Worm (Caenorhabditis elegans) whole organism, early embryonic: ENCODE measurements around the gene jmjd-5.

Source experiments
- B0310.2 ChIP-seq: sonication (generic microtip); optimal IDR thresholded peaks from 2 replicates; lab custom pipeline; 2016; ENCODE audit warnings: mild to moderate bottlenecking, missing genetic modification characterization, missing compliant biosample characterization
- F13C5.2 ChIP-seq: sonication (generic microtip); optimal IDR thresholded peaks from 2 replicates; lab custom pipeline; 2017; ENCODE audit warnings: mild to moderate bottlenecking, missing genetic modification characterization, inconsistent platforms, missing compliant biosample characterization
- aly-1 ChIP-seq: sonication (generic microtip); optimal IDR thresholded peaks from 2 replicates; lab custom pipeline; 2016; ENCODE audit warnings: missing genetic modification characterization, missing compliant biosample characterization
- ama-1 ChIP-seq: fragments of 150-350 bp; optimal IDR thresholded peaks from 2 replicates; lab custom pipeline; 2014
- ceh-13 ChIP-seq: fragments of 200-800 bp; sonication (Bioruptor generic); optimal IDR thresholded peaks from 2 replicates; lab custom pipeline; 2018; ENCODE audit warnings: mild to moderate bottlenecking, missing genetic modification characterization, missing compliant biosample characterization
- ceh-36 ChIP-seq: sonication (generic microtip); optimal IDR thresholded peaks from 2 replicates; lab custom pipeline; 2016; ENCODE audit warnings: missing genetic modification characterization, inconsistent platforms, missing compliant biosample characterization
- ets-7 ChIP-seq: sonication (generic microtip); optimal IDR thresholded peaks from 2 replicates; lab custom pipeline; 2016; ENCODE audit warnings: missing genotype, missing genetic modification characterization, missing compliant biosample characterization
- flt-1 ChIP-seq: fragments of 200-800 bp; sonication (Bioruptor generic); IDR thresholded peaks from 2 replicates; pipeline ENCODE4 v1.3.6; 2022; ENCODE audit warnings: missing genetic modification characterization, missing compliant biosample characterization
- hmbx-1 ChIP-seq: sonication (generic microtip); optimal IDR thresholded peaks from 2 replicates; lab custom pipeline; 2016; ENCODE audit warnings: mild to moderate bottlenecking, missing genetic modification characterization, missing compliant biosample characterization
- hmg-4 ChIP-seq: fragments of 200-800 bp; sonication (Bioruptor generic); optimal IDR thresholded peaks from 2 replicates; lab custom pipeline; 2018; ENCODE audit warnings: mild to moderate bottlenecking, missing genetic modification characterization, missing compliant biosample characterization
- hnd-1 ChIP-seq: sonication (generic microtip); optimal IDR thresholded peaks from 2 replicates; lab custom pipeline; 2016; ENCODE audit warnings: missing genetic modification characterization, missing compliant biosample characterization
- pes-1 ChIP-seq: fragments of 200-800 bp; sonication (Bioruptor generic); IDR thresholded peaks from 2 replicates; pipeline ENCODE4 v1.3.6; 2022; ENCODE audit warnings: missing genetic modification reagents, missing genetic modification characterization, missing compliant biosample characterization
- scrt-1 ChIP-seq: fragments of 200-800 bp; sonication (Bioruptor generic); IDR thresholded peaks from 2 replicates; pipeline ENCODE4 v1.3.6; 2022; ENCODE audit warnings: missing genetic modification characterization, missing compliant biosample characterization
- sea-1 ChIP-seq: fragments of 200-800 bp; sonication (Bioruptor generic); conservative IDR thresholded peaks from 2 replicates; pipeline ENCODE4 v1.3.6; 2022; ENCODE audit warnings: missing genetic modification characterization, missing compliant biosample characterization
- tbx-11 ChIP-seq: fragments of 200-800 bp; sonication (Bioruptor generic); IDR thresholded peaks from 2 replicates; pipeline ENCODE4 v1.3.6; 2022; ENCODE audit warnings: missing genetic modification characterization, missing compliant biosample characterization
- tbx-37 ChIP-seq: fragments of 200-800 bp; sonication (Bioruptor generic); conservative IDR thresholded peaks from 2 replicates; pipeline ENCODE4 v1.3.6; 2022; ENCODE audit warnings: missing genetic modification reagents, missing genetic modification characterization, missing compliant biosample characterization
- tra-4 ChIP-seq: sonication (generic microtip); optimal IDR thresholded peaks from 2 replicates; lab custom pipeline; 2017; ENCODE audit warnings: missing genetic modification characterization, missing compliant biosample characterization

Gene jmjd-5

ce11 chrV:11164475-11164874, 37.2 kb downstream of the jmjd-5 start, which contains the start of gene srg-40:
Gene srg-40 (minus strand): TSS chrV:11164575.
- TF ChIP-seq pes-1 (no peak), hnd-1 (no peak), aly-1 (tag; lab: Kevin White, UChicago) (no peak), tbx-37 (GFP tag; lab: Robert Waterston, UW) (no peak), tbx-11 (GFP tag; lab: Robert Waterston, UW) (no peak), ama-1 (lab: Kevin White, UChicago) (no peak), hmbx-1 (tag; lab: Kevin White, UChicago) (no peak), B0310.2 (no peak), tra-4 (tag; lab: Kevin White, UChicago) (no peak), F13C5.2 (tag; lab: Kevin White, UChicago) (no peak), ceh-36 (tag; lab: Kevin White, UChicago) (no peak), hmg-4 (GFP tag; lab: Kevin White, UChicago) (no peak), ceh-13 (GFP tag; lab: Kevin White, UChicago) (no peak), scrt-1 (GFP tag; lab: Robert Waterston, UW) (no peak)

- TF ChIP-seq B0310.2 (no peak), flt-1 (GFP tag; lab: Robert Waterston, UW) (no peak), hmg-4 (GFP tag; lab: Kevin White, UChicago) (no peak), tbx-37 (GFP tag; lab: Robert Waterston, UW) (no peak), ceh-13 (GFP tag; lab: Kevin White, UChicago) (no peak), hnd-1 (no peak), scrt-1 (GFP tag; lab: Robert Waterston, UW) (no peak), tbx-11 (GFP tag; lab: Robert Waterston, UW) (no peak), aly-1 (tag; lab: Kevin White, UChicago) (no peak), ets-7 (no peak), ama-1 (lab: Kevin White, UChicago) (no peak), pes-1 (no peak), sea-1 (GFP tag; lab: Robert Waterston, UW) (no peak), F13C5.2 (tag; lab: Kevin White, UChicago) (no peak), tra-4 (tag; lab: Kevin White, UChicago) (no peak), ceh-36 (tag; lab: Kevin White, UChicago) (no peak)
Measured at ce11 chrV:11167745-11168144, 40.4 kb downstream of the jmjd-5 start.

- no peak for TF ChIP-seq scrt-1 (GFP tag; lab: Robert Waterston, UW)
- no peak for TF ChIP-seq sea-1 (GFP tag; lab: Robert Waterston, UW)
- TF ChIP-seq hnd-1 = no peak
- TF ChIP-seq pes-1 = no peak
- no peak for TF ChIP-seq tbx-37 (GFP tag; lab: Robert Waterston, UW)
- TF ChIP-seq ceh-13 (GFP tag; lab: Kevin White, UChicago) = no peak
- TF ChIP-seq hmbx-1 (tag; lab: Kevin White, UChicago) = no peak
- no peak for TF ChIP-seq hmg-4 (GFP tag; lab: Kevin White, UChicago)
- TF ChIP-seq tbx-11 (GFP tag; lab: Robert Waterston, UW) = no peak
- TF ChIP-seq ceh-36 (tag; lab: Kevin White, UChicago) = no peak
- TF ChIP-seq B0310.2 = no peak
- TF ChIP-seq tra-4 (tag; lab: Kevin White, UChicago) = no peak
- no peak for TF ChIP-seq flt-1 (GFP tag; lab: Robert Waterston, UW)
- TF ChIP-seq aly-1 (tag; lab: Kevin White, UChicago) = no peak
- no peak for TF ChIP-seq F13C5.2 (tag; lab: Kevin White, UChicago)
- no peak for TF ChIP-seq ets-7
- no peak for TF ChIP-seq ama-1 (lab: Kevin White, UChicago)
Measured at ce11 chrV:11170564-11171329, 43.5 kb downstream of the jmjd-5 start.

DNA sequence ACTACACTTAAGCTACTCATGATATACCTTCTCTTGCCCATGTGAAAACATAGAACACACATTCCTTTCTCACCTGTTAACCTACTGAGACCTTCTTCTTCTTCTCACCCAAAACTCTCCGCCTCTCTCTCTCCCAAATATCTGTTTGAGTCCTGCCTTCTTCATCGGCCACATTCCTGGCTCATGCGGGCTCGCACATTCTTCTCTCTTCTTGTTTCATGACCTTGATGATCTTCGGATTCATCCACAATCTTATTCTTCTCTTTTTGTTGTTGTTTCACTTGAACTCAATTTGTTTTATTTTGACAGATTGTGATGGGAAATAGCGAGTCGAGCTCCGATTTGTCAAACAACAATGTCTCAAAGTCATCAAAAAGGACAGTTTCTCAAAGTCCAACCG, 44.6 kb downstream of the jmjd-5 start, which contains the start of gene T19C4.5:
Gene T19C4.5 (plus strand): TSS at position 308 of the 400 bp plus-strand sequence.
- no peak for TF ChIP-seq flt-1 (GFP tag; lab: Robert Waterston, UW)
- no peak for TF ChIP-seq ceh-36 (tag; lab: Kevin White, UChicago)

ce11 chrV:11172667-11173066, 45.4 kb downstream of the jmjd-5 start:
- no peak for TF ChIP-seq flt-1 (GFP tag; lab: Robert Waterston, UW)
- no peak for TF ChIP-seq hnd-1
- TF ChIP-seq sea-1 (GFP tag; lab: Robert Waterston, UW) = no peak
- TF ChIP-seq aly-1 (tag; lab: Kevin White, UChicago) = no peak
- TF ChIP-seq ama-1 (lab: Kevin White, UChicago) = no peak
- no peak for TF ChIP-seq tbx-11 (GFP tag; lab: Robert Waterston, UW)
- TF ChIP-seq B0310.2 = no peak
- no peak for TF ChIP-seq ets-7
- no peak for TF ChIP-seq ceh-36 (tag; lab: Kevin White, UChicago)

- TF ChIP-seq aly-1 (tag; lab: Kevin White, UChicago) (no peak), hmbx-1 (tag; lab: Kevin White, UChicago) (no peak), tra-4 (tag; lab: Kevin White, UChicago) (no peak)
Measured at ce11 chrV:11174663-11175062, 47.4 kb downstream of the jmjd-5 start.

DNA sequence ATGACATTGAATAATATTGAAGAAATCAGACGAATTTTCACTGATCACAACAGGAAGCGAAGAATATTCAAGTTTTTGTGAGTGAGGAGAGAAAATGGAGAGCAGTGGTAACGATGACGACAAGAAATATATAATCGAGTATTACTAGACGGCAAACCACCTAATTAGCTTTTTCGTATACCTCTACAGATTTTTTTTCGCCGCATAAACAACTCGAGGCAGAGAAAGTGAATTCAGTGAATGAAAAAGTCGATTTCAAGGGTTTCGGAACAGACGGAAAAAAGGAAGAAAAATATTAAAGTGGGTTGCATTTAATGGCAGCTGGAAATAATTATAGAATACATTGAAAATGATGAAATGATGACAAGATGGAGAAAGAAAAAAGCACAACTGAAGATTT, 50.3 kb downstream of the jmjd-5 start, which contains the start of gene gpa-1:
Gene gpa-1 (minus strand): TSS at position 101 of the 400 bp plus-strand sequence.
- no peak for TF ChIP-seq hnd-1
- no peak for TF ChIP-seq hmg-4 (GFP tag; lab: Kevin White, UChicago)
- no peak for TF ChIP-seq ceh-36 (tag; lab: Kevin White, UChicago)
- TF ChIP-seq pes-1 = no peak
- TF ChIP-seq ets-7 = no peak
- TF ChIP-seq scrt-1 (GFP tag; lab: Robert Waterston, UW) = no peak
- no peak for TF ChIP-seq flt-1 (GFP tag; lab: Robert Waterston, UW)
- no peak for TF ChIP-seq sea-1 (GFP tag; lab: Robert Waterston, UW)
- no peak for TF ChIP-seq F13C5.2 (tag; lab: Kevin White, UChicago)
- no peak for TF ChIP-seq ceh-13 (GFP tag; lab: Kevin White, UChicago)
- TF ChIP-seq tbx-11 (GFP tag; lab: Robert Waterston, UW) = no peak
- TF ChIP-seq tbx-37 (GFP tag; lab: Robert Waterston, UW) = no peak
- no peak for TF ChIP-seq aly-1 (tag; lab: Kevin White, UChicago)
- no peak for TF ChIP-seq ama-1 (lab: Kevin White, UChicago)
- TF ChIP-seq B0310.2 = no peak
- TF ChIP-seq tra-4 (tag; lab: Kevin White, UChicago) = no peak
- TF ChIP-seq hmbx-1 (tag; lab: Kevin White, UChicago) = no peak
